Worm (Caenorhabditis elegans) whole organism, L4 larva: ENCODE results near the gene rgs-2.

Source experiments
- T26A8.4 ChIP-seq: fragments of 200-800 bp; sonication (Bioruptor generic); IDR thresholded peaks from 2 replicates; pipeline ENCODE4 v1.3.6; 2022; ENCODE audit warnings: missing genetic modification characterization, missing compliant biosample characterization
- Y5F2A.4 ChIP-seq: fragments of 200-800 bp; sonication (Bioruptor generic); optimal IDR thresholded peaks from 2 replicates; lab custom pipeline; 2018; ENCODE audit warnings: mild to moderate bottlenecking, missing genetic modification characterization, missing compliant biosample characterization
- ZK337.2 ChIP-seq: fragments of 200-800 bp; sonication (Bioruptor generic); IDR thresholded peaks from 2 replicates; pipeline ENCODE4 v1.3.6; 2022; ENCODE audit warnings: missing genetic modification reagents, missing genetic modification characterization, missing compliant biosample characterization
- aha-1 ChIP-seq: fragments of 150-350 bp; peaks from one replicate; lab custom pipeline; 2014; ENCODE audit warnings: missing biosample characterization, missing genetic modification characterization
- ama-1 ChIP-seq: fragments of 150-350 bp; optimal IDR thresholded peaks from 2 replicates; lab custom pipeline; 2014; ENCODE audit warnings: inconsistent platforms, mixed read lengths
- arid-1 ChIP-seq: fragments of 200-800 bp; sonication (Bioruptor generic); conservative IDR thresholded peaks from 2 replicates; pipeline ENCODE4 v1.3.6; 2022; ENCODE audit warnings: missing genetic modification reagents, missing genetic modification characterization, missing compliant biosample characterization
- attf-4 ChIP-seq: sonication (generic microtip); optimal IDR thresholded peaks from 3 replicates; lab custom pipeline; 2017; ENCODE audit warnings: missing biosample characterization, missing genetic modification characterization
- ces-1 ChIP-seq: fragments of 150-350 bp; sonication (generic microtip); optimal IDR thresholded peaks from 4 replicates; lab custom pipeline; 2014; ENCODE audit warnings: missing biosample characterization, missing genetic modification reagents, missing genetic modification characterization
- cey-2 ChIP-seq: sonication (generic microtip); optimal IDR thresholded peaks from 3 replicates; lab custom pipeline; 2017; ENCODE audit warnings: missing genetic modification characterization, mild to moderate bottlenecking, missing compliant biosample characterization, antibody characterized with exemption, borderline replicate concordance; ENCODE audit not compliant: insufficient read depth
- ctbp-1 ChIP-seq: fragments of 200-800 bp; sonication (Bioruptor generic); IDR thresholded peaks from 2 replicates; pipeline ENCODE4 v1.3.6; 2022; ENCODE audit warnings: missing genetic modification reagents, missing genetic modification characterization, missing compliant biosample characterization
- daf-12 ChIP-seq: fragments of 150-350 bp; optimal IDR thresholded peaks from 2 replicates; lab custom pipeline; 2014; ENCODE audit warnings: missing biosample characterization, missing genetic modification reagents, missing genetic modification characterization
- daf-16 ChIP-seq, 3 experiments: sonication (generic microtip); optimal IDR thresholded peaks; 2 replicates each; lab custom pipeline; 2016 to 2017; ENCODE audit warnings: missing genetic modification characterization in 3 of 3, missing genetic modification reagents in 3 of 3, mild to moderate bottlenecking in 2 of 3, missing compliant biosample characterization in 2 of 3, missing biosample characterization in 1 of 3, moderate library complexity in 1 of 3
- daf-19 ChIP-seq: fragments of 200-800 bp; sonication (Bioruptor generic); conservative IDR thresholded peaks from 2 replicates; pipeline ENCODE4 v1.3.6; 2022; ENCODE audit warnings: missing genetic modification characterization, missing compliant biosample characterization
- dve-1 ChIP-seq: sonication (generic microtip); optimal IDR thresholded peaks from 2 replicates; lab custom pipeline; 2017; ENCODE audit warnings: antibody characterized with exemption, mild to moderate bottlenecking, missing genetic modification characterization, missing compliant biosample characterization; ENCODE audit not compliant: insufficient read depth
- egl-27 ChIP-seq: sonication (generic microtip); optimal IDR thresholded peaks from 3 replicates; lab custom pipeline; 2017; ENCODE audit warnings: missing biosample characterization, missing genetic modification reagents, missing genetic modification characterization
- fkh-10 ChIP-seq: fragments of 150-350 bp; optimal IDR thresholded peaks from 2 replicates; lab custom pipeline; 2014; ENCODE audit warnings: missing biosample characterization, missing genetic modification reagents, missing genetic modification characterization
- gei-8 ChIP-seq: fragments of 200-800 bp; sonication (Bioruptor generic); optimal IDR thresholded peaks from 2 replicates; lab custom pipeline; 2018; ENCODE audit warnings: mild to moderate bottlenecking, missing genetic modification characterization, missing compliant biosample characterization
- hif-1 ChIP-seq, 2 experiments: sonication (generic microtip); optimal IDR thresholded peaks; 2 replicates each; lab custom pipeline; 2016 to 2017; ENCODE audit warnings: missing compliant biosample characterization in 2 of 2, missing genetic modification characterization in 2 of 2, missing genetic modification reagents in 2 of 2, missing genotype in 2 of 2, mild to moderate bottlenecking in 1 of 2
- hlh-11 ChIP-seq: fragments of 200-800 bp; sonication (Bioruptor generic); optimal IDR thresholded peaks from 2 replicates; lab custom pipeline; 2018; ENCODE audit warnings: mild to moderate bottlenecking, missing genetic modification characterization, missing compliant biosample characterization
- jun-1 ChIP-seq: fragments of 150-350 bp; optimal IDR thresholded peaks from 2 replicates; lab custom pipeline; 2014; ENCODE audit warnings: missing biosample characterization, missing genetic modification reagents, missing genetic modification characterization
- lim-7 ChIP-seq: fragments of 200-800 bp; sonication (Bioruptor generic); IDR thresholded peaks from 2 replicates; pipeline ENCODE4 v1.3.6; 2022; ENCODE audit warnings: missing genetic modification characterization, missing compliant biosample characterization
- lin-1 ChIP-seq: fragments of 200-800 bp; sonication (Bioruptor generic); IDR thresholded peaks from 2 replicates; pipeline ENCODE4 v1.3.6; 2022; ENCODE audit warnings: missing genetic modification reagents, missing genetic modification characterization, missing compliant biosample characterization
- lsy-2 ChIP-seq, 2 experiments: fragments of 150-350 bp in 1 of 2; sonication (generic microtip) in 1 of 2; optimal IDR thresholded peaks; 2 replicates each; lab custom pipeline; 2014 to 2017; ENCODE audit warnings: missing biosample characterization in 2 of 2, missing genetic modification characterization in 2 of 2
- madf-9 ChIP-seq: fragments of 200-800 bp; sonication (Bioruptor generic); conservative IDR thresholded peaks from 2 replicates; pipeline ENCODE4 v1.3.6; 2022; ENCODE audit warnings: missing genetic modification reagents, missing genetic modification characterization, missing compliant biosample characterization
- mep-1 ChIP-seq: fragments of 150-350 bp; sonication (generic microtip); optimal IDR thresholded peaks from 3 replicates; lab custom pipeline; 2014; ENCODE audit warnings: missing biosample characterization, missing genetic modification characterization
- mes-2 ChIP-seq: sonication (generic microtip); optimal IDR thresholded peaks from 2 replicates; lab custom pipeline; 2016; ENCODE audit warnings: missing genotype, mild to moderate bottlenecking, missing genetic modification characterization, missing compliant biosample characterization; ENCODE audit not compliant: poor library complexity, severe bottlenecking
- nhr-10 ChIP-seq: fragments of 150-350 bp; optimal IDR thresholded peaks from 2 replicates; lab custom pipeline; 2014; ENCODE audit warnings: missing biosample characterization, missing genetic modification characterization
- nhr-102 ChIP-seq: sonication (generic microtip); optimal IDR thresholded peaks from 2 replicates; lab custom pipeline; 2016; ENCODE audit warnings: mild to moderate bottlenecking, missing genetic modification characterization, moderate library complexity, missing compliant biosample characterization
- nhr-11 ChIP-seq: fragments of 150-350 bp; optimal IDR thresholded peaks from 2 replicates; lab custom pipeline; 2014; ENCODE audit warnings: missing biosample characterization, missing genetic modification characterization
- nhr-111 ChIP-seq: fragments of 200-800 bp; sonication (Bioruptor generic); optimal IDR thresholded peaks from 2 replicates; lab custom pipeline; 2018; ENCODE audit warnings: mild to moderate bottlenecking, missing genetic modification characterization, missing compliant biosample characterization
- nhr-237 ChIP-seq: sonication (generic microtip); optimal IDR thresholded peaks from 2 replicates; lab custom pipeline; 2017; ENCODE audit warnings: missing biosample characterization, missing genetic modification characterization
- nhr-41 ChIP-seq: fragments of 200-800 bp; sonication (Bioruptor generic); IDR thresholded peaks from 2 replicates; pipeline ENCODE4 v1.3.6; 2022; ENCODE audit warnings: missing genetic modification reagents, missing genetic modification characterization, missing compliant biosample characterization
- pha-4 ChIP-seq, 2 experiments: fragments of 150-350 bp in 1 of 2; fragments of 200-800 bp in 1 of 2; sonication (Bioruptor generic) in 1 of 2; IDR thresholded peaks in 1 of 2; optimal IDR thresholded peaks in 1 of 2; 2 replicates each; pipeline versions ENCODE4 v1.3.6 to Lab custom; 2014 to 2022; ENCODE audit warnings: missing genetic modification characterization in 2 of 2, missing genetic modification reagents in 2 of 2, missing biosample characterization in 1 of 2, missing compliant biosample characterization in 1 of 2
- saeg-2 ChIP-seq: fragments of 200-800 bp; sonication (Bioruptor generic); IDR thresholded peaks from 2 replicates; pipeline ENCODE4 v1.3.6; 2022; ENCODE audit warnings: missing genetic modification reagents, missing genetic modification characterization, missing compliant biosample characterization
- sdz-12 ChIP-seq: fragments of 200-800 bp; sonication (Bioruptor generic); optimal IDR thresholded peaks from 2 replicates; lab custom pipeline; 2018; ENCODE audit warnings: mild to moderate bottlenecking, missing genetic modification characterization, missing compliant biosample characterization
- snpc-4 ChIP-seq: fragments of 150-350 bp; optimal IDR thresholded peaks from 2 replicates; lab custom pipeline; 2014; ENCODE audit warnings: missing biosample characterization, missing genetic modification characterization
- spr-1 ChIP-seq: sonication (generic microtip); optimal IDR thresholded peaks from 2 replicates; lab custom pipeline; 2016; ENCODE audit warnings: mild to moderate bottlenecking, missing genetic modification characterization, missing compliant biosample characterization
- spr-3 ChIP-seq: fragments of 200-800 bp; sonication (Bioruptor generic); optimal IDR thresholded peaks from 2 replicates; lab custom pipeline; 2018; ENCODE audit warnings: mild to moderate bottlenecking, missing genetic modification characterization, missing compliant biosample characterization
- unc-130 ChIP-seq: sonication (generic microtip); optimal IDR thresholded peaks from 2 replicates; lab custom pipeline; 2016; ENCODE audit warnings: missing genetic modification reagents, missing genetic modification characterization, missing compliant biosample characterization
- unc-62 ChIP-seq, 3 experiments: fragments of 150-350 bp in 1 of 3; sonication (generic microtip); optimal IDR thresholded peaks in 2 of 3; peaks in 1 of 3; 1 replicate in 1 of 3; 2 replicates in 2 of 3; lab custom pipeline; 2014 to 2017; ENCODE audit warnings: missing biosample characterization in 3 of 3, missing genetic modification characterization in 3 of 3, missing genetic modification reagents in 3 of 3, missing genotype in 1 of 3
- zag-1 ChIP-seq: fragments of 150-350 bp; optimal IDR thresholded peaks from 2 replicates; lab custom pipeline; 2014; ENCODE audit warnings: missing biosample characterization, missing genetic modification characterization
- zfp-2 ChIP-seq: sonication (generic microtip); optimal IDR thresholded peaks from 2 replicates; lab custom pipeline; 2016; ENCODE audit warnings: mild to moderate bottlenecking, missing genetic modification characterization, missing compliant biosample characterization
- ztf-11 ChIP-seq: fragments of 150-350 bp; optimal IDR thresholded peaks from 2 replicates; lab custom pipeline; 2014; ENCODE audit warnings: missing biosample characterization, missing genetic modification characterization

Gene rgs-2

DNA sequence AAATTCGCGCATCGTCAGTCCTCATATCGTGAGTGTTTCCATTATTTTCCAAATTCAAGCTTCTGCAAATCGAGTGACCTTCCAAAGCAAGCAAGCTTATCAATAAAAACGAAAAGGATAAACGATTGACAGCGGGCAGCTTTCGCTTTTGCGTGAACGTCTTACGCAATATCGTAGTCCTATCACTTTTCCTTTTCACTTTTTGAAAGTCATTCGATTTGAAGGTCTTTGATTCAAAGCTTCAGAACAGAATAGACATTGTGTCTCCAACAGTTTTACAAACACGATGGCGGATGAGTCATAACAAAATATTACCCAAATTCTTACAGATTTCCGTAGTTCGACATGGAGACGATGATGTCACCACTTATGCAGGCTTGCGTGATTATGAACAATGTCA, 32.9 kb upstream of the rgs-2 start:
- TF ChIP-seq mep-1 (no peak), unc-62 (GFP tag; optimal IDR thresholded peaks at IDR 0.05 in 1 of 2; lab: Kevin White, UChicago) (peak in 1 of 2 experiments; percentile 83), unc-62 (tag; optimal IDR thresholded peaks at IDR 0.05; lab: Kevin White, UChicago) (no peak)

DNA sequence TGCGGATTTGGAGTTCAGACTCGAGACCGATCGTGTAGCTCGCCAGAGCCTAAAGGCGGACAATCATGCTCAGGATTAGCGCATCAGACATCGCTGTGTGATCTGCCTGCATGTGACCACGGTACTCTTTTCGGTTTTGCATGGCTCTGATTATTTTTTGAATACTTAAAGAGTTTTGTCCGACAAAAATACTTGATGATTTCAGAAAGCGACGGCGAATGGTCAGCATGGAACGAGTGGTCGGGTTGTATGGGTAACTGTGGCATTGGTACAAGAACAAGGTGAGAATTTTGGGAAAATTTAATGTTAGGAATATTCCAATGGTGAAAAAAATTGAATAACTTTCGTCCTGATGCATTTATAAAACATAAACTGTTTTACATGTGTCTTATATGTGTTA, 25.0 kb upstream of the rgs-2 start:
- TF ChIP-seq nhr-111 (GFP tag; lab: Kevin White, UChicago) (no peak), saeg-2 (GFP tag; lab: Robert Waterston, UW) (0 out of 2 replicates have a peak, but pooled peaks have one; percentile 6), aha-1 (peak; percentile 91)

DNA sequence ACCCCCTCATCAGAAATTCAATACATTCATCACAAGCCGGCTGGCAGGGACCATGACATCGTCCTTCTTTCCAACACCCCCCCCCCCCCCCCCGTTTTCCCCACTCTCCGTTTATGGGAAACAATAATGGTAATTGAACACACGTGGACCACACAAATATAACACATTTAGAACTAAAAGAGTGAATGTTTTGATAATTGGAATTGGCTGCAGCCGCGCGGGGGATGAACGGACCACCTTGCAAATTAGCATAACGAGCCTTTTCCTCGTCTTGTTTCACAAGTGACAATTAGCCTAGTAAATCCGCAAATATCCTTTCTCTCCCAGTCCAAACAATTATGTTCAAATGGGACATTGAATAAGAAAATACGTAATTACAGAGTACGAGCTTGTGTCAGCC, 23.8 kb upstream of the rgs-2 start:
- TF ChIP-seq jun-1 (tag; lab: Kevin White, UChicago) (no peak), unc-130 (no peak), saeg-2 (GFP tag; lab: Robert Waterston, UW) (no peak), zag-1 (tag; lab: Kevin White, UChicago) (no peak), pha-4 (GFP tag; IDR thresholded peaks at IDR 0.05; lab: Robert Waterston, UW) (no peak), pha-4 (tag; optimal IDR thresholded peaks at IDR 0.05; lab: Kevin White, UChicago) (no peak), aha-1 (peak; percentile 88)

DNA sequence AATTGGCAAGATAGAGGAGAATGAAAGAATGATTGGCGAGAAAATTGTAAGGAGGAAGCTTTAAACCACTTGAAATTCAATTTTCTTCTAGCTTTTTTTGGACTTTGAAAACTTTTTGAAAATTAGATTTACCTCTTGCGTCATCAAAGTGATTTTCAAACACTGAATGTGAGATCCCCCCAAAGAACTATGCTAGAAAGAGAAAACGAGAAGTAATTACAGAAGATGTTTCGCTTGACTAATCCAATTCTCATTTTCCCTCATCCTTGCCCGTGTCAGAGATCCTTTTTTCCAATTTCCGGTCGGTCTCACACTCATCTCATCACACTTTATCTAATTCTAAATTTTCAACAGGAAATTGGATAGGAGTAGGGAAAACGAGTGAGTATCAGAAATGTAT, 22.6 kb upstream of the rgs-2 start:
- TF ChIP-seq daf-19 (no peak), Y5F2A.4 (GFP tag; lab: Kevin White, UChicago) (no peak), daf-12 (no peak), ZK337.2 (GFP tag; lab: Robert Waterston, UW) (no peak), sdz-12 (GFP tag; lab: Kevin White, UChicago) (no peak), unc-130 (no peak), madf-9 (GFP tag; lab: Robert Waterston, UW) (no peak), nhr-102 (tag; lab: Kevin White, UChicago) (no peak), unc-62 (GFP tag; optimal IDR thresholded peaks at IDR 0.05 in 1 of 2; lab: Kevin White, UChicago) (peak in 1 of 2 experiments; percentile 84), unc-62 (tag; optimal IDR thresholded peaks at IDR 0.05; lab: Kevin White, UChicago) (no peak), lsy-2 (tag; optimal IDR thresholded peaks at IDR 0.05; lab: Kevin White, UChicago) (peak in 1 of 2 experiments; percentile 10), fkh-10 (GFP tag; lab: Kevin White, UChicago) (peak; percentile 93), ama-1 (lab: Kevin White, UChicago) (no peak), nhr-11 (tag; lab: Kevin White, UChicago) (no peak), hif-1 (tag; optimal IDR thresholded peaks at IDR 0.05; lab: Kevin White, UChicago) (no peak), saeg-2 (GFP tag; lab: Robert Waterston, UW) (no peak), daf-16 (GFP tag; optimal IDR thresholded peaks at IDR 0.05; lab: Kevin White, UChicago) (no peak), daf-16 (tag; optimal IDR thresholded peaks at IDR 0.05; lab: Kevin White, UChicago) (no peak), nhr-41 (GFP tag; lab: Robert Waterston, UW) (no peak), T26A8.4 (no peak), attf-4 (no peak), cey-2 (no peak), ces-1 (GFP tag; lab: Kevin White, UChicago) (peak; percentile 93), ztf-11 (tag; lab: Kevin White, UChicago) (no peak), ctbp-1 (GFP tag; lab: Robert Waterston, UW) (0 out of 2 replicates have a peak, but pooled peaks have one; percentile 22), spr-3 (no peak), zfp-2 (tag; lab: Kevin White, UChicago) (no peak), arid-1 (GFP tag; lab: Robert Waterston, UW) (no peak), snpc-4 (tag; lab: Kevin White, UChicago) (no peak), gei-8 (GFP tag; lab: Kevin White, UChicago) (no peak), egl-27 (tag; lab: Kevin White, UChicago) (no peak), nhr-237 (tag; lab: Kevin White, UChicago) (no peak), spr-1 (tag; lab: Kevin White, UChicago) (no peak), hlh-11 (tag; lab: Kevin White, UChicago) (no peak), lim-7 (no peak), lin-1 (GFP tag; lab: Robert Waterston, UW) (no peak), nhr-10 (tag; lab: Kevin White, UChicago) (no peak), mes-2 (tag; lab: Kevin White, UChicago) (no peak), dve-1 (no peak)
